Worm (Caenorhabditis elegans): Measurements from ENCODE around the gene K02A6.3.

ce11 chrX:8185037-8185436, 46.7 kb downstream of the K02A6.3 start, which contains the start of gene C17H11.5:
- TF ChIP-seq unc-130 (GFP tag; optimal IDR thresholded peaks at IDR 0.05): no peak
- TF ChIP-seq sdz-38 (tag; optimal IDR thresholded peaks at IDR 0.05): no peak
- TF ChIP-seq ceh-100 (GFP tag; IDR thresholded peaks at IDR 0.05): no peak
- TF ChIP-seq F57C9.4 (tag; optimal IDR thresholded peaks at IDR 0.05): no peak
- no peak for TF ChIP-seq rec-8 (tag; optimal IDR thresholded peaks at IDR 0.05)
- no peak for TF ChIP-seq snpc-1.3 (tag; optimal IDR thresholded peaks at IDR 0.05; ENCODE audit: insufficient read depth)
- TF ChIP-seq bed-1 (GFP tag; IDR thresholded peaks at IDR 0.05): no peak
- TF ChIP-seq C17E4.6 (GFP tag; IDR thresholded peaks at IDR 0.05): no peak

Data from whole organism, young adult.